Fruit fly (Drosophila melanogaster): Measurements from ENCODE around the gene Pcd.
A peak's percentile ranks its signal among the peaks of the same experiment; 100 is the strongest.

DNA sequence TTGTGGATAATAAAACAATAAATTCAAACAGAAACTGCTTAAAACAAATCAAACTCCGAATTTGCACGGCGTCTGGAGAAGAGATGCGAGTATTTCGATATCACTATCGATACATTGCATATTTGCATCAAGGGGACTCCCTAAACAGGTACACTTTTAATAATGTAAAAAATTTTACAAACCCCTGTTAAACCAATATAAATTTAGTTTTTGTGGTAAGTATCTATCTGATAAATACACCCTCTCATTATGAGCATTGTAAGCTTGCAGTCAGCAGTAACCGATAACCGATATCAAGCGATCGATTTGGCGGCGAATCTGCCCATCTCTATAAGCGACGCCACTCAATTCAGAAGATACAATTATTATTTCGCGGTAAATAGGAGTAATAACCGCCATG, 47.6 kb upstream of the Pcd start, which contains the start of the genes Bub3 and Cap-D2:
- peak; percentile 60; the same call in 2 of the 3 replicates for TF ChIP-seq fd96Ca (GFP tag; IDR thresholded peaks at IDR 0.05)
- TF ChIP-seq CG10348 (GFP tag; IDR thresholded peaks at IDR 0.05) = no peak
- peak; percentile 54 for TF ChIP-seq CG8159 (tag; optimal IDR thresholded peaks at IDR 0.05)
- no peak for TF ChIP-seq Pif1A (GFP tag; optimal IDR thresholded peaks at IDR 0.05)
- no peak for TF ChIP-seq CG12605 (GFP tag; IDR thresholded peaks at IDR 0.05)
- peak; percentile 64 for TF ChIP-seq CG32121 (GFP tag; IDR thresholded peaks at IDR 0.05)
- peak; percentile 47 for TF ChIP-seq CG9948 (tag; optimal IDR thresholded peaks at IDR 0.05)
- TF ChIP-seq Pif1B (GFP tag; optimal IDR thresholded peaks at IDR 0.05) = no peak
